Fruit fly (Drosophila melanogaster): ENCODE data around the gene CG33116.

The CG33116 gene

dm6 chr2L:19533247-19533646 is at the start of gene CG33116 (continued):
- peak; percentile 46; the same call in 2 of the 3 replicates for TF ChIP-seq croc (GFP tag; conservative IDR thresholded peaks at IDR 0.05)
- TF ChIP-seq tup (GFP tag; optimal IDR thresholded peaks at IDR 0.05): peak; percentile 66
- TF ChIP-seq CG2202 (tag; optimal IDR thresholded peaks at IDR 0.05): peak; percentile 63
- peak in 1 of 2 experiments; percentile 77 for TF ChIP-seq crp (GFP tag; optimal IDR thresholded peaks at IDR 0.05)
- TF ChIP-seq wor (GFP tag; IDR thresholded peaks at IDR 0.05): no peak
- peak; percentile 98 for TF ChIP-seq Ets65A (GFP tag)
- peak; percentile 49 for TF ChIP-seq trh (GFP tag; optimal IDR thresholded peaks at IDR 0.05)
- TF ChIP-seq CG9817 (tag; optimal IDR thresholded peaks at IDR 0.05): peak; percentile 65
- peak; percentile 91 for TF ChIP-seq Adf1 (GFP tag; IDR thresholded peaks at IDR 0.05)
- peak; percentile 77; the same call in 2 of the 3 replicates for TF ChIP-seq Dbx (GFP tag; IDR thresholded peaks at IDR 0.05)
- TF ChIP-seq Poxn (GFP tag; IDR thresholded peaks at IDR 0.05): no peak
- TF ChIP-seq Hr39 (optimal IDR thresholded peaks at IDR 0.05): peak; percentile 68
- TF ChIP-seq CG9876 (GFP tag; optimal IDR thresholded peaks at IDR 0.05): peak; percentile 69
- peak; percentile 79 for TF ChIP-seq Bteb2 (GFP tag; optimal IDR thresholded peaks at IDR 0.05)
- peak; percentile 54 for TF ChIP-seq CG13287 (GFP tag; IDR thresholded peaks at IDR 0.05; ENCODE audit: partially characterized antibody)
- no peak for TF ChIP-seq GATAe (GFP tag; conservative IDR thresholded peaks at IDR 0.05)
- peak; percentile 66 for TF ChIP-seq Ssrp (tag; optimal IDR thresholded peaks at IDR 0.05)
- TF ChIP-seq ash1 (GFP tag; optimal IDR thresholded peaks at IDR 0.05): peak; percentile 32
- TF ChIP-seq pzg (GFP tag; optimal IDR thresholded peaks at IDR 0.05): peak; percentile 63
- TF ChIP-seq CG4328 (GFP tag; optimal IDR thresholded peaks at IDR 0.05): peak; percentile 38
- TF ChIP-seq CG17186 (GFP tag; optimal IDR thresholded peaks at IDR 0.05): peak; percentile 70
- TF ChIP-seq sug (tag; optimal IDR thresholded peaks at IDR 0.05): peak; percentile 60
- TF ChIP-seq CG34422 (GFP tag; IDR thresholded peaks at IDR 0.05): peak; percentile 95; the same call in 2 of the 3 replicates
- TF ChIP-seq MESR4 (GFP tag; optimal IDR thresholded peaks at IDR 0.05): peak; percentile 57
- peak; percentile 79 for TF ChIP-seq CG9727 (GFP tag; optimal IDR thresholded peaks at IDR 0.05)
- TF ChIP-seq CG32772 (GFP tag; IDR thresholded peaks at IDR 0.05): peak; percentile 67
- peak; percentile 28 for TF ChIP-seq emc (GFP tag; optimal IDR thresholded peaks at IDR 0.05)
- TF ChIP-seq CG8089 (GFP tag; optimal IDR thresholded peaks at IDR 0.05): peak; percentile 68
- peak; percentile 27; the same call in 1 of the 3 replicates for TF ChIP-seq gce (GFP tag; IDR thresholded peaks at IDR 0.05)
- TF ChIP-seq CG17912 (GFP tag; optimal IDR thresholded peaks at IDR 0.05): peak; percentile 56
- peak; percentile 78 for TF ChIP-seq Fer3 (tag; optimal IDR thresholded peaks at IDR 0.05)
- peak; percentile 87 for TF ChIP-seq mam (GFP tag; optimal IDR thresholded peaks at IDR 0.05)
- TF ChIP-seq CG32532 (GFP tag; IDR thresholded peaks at IDR 0.05): peak; percentile 82
- peak; percentile 44 for TF ChIP-seq Lhr (GFP tag; optimal IDR thresholded peaks at IDR 0.05)
- peak; percentile 87 for TF ChIP-seq vvl (GFP tag; IDR thresholded peaks at IDR 0.05)
- TF ChIP-seq CG8388 (GFP tag; optimal IDR thresholded peaks at IDR 0.05): peak; percentile 77
- TF ChIP-seq sens-2 (GFP tag; IDR thresholded peaks at IDR 0.05): no peak
- TF ChIP-seq sqz (GFP tag; optimal IDR thresholded peaks at IDR 0.05): peak; percentile 88
- TF ChIP-seq oc (tag; optimal IDR thresholded peaks at IDR 0.05): peak; percentile 50
- peak; percentile 87 for TF ChIP-seq Hsf (GFP tag; optimal IDR thresholded peaks at IDR 0.05)
- TF ChIP-seq gt (GFP tag; IDR thresholded peaks at IDR 0.05): no peak
- TF ChIP-seq disco-r (GFP tag; optimal IDR thresholded peaks at IDR 0.05): peak; percentile 66
- TF ChIP-seq CG14965 (GFP tag; optimal IDR thresholded peaks at IDR 0.05; ENCODE audit: borderline replicate concordance): peak; percentile 44
- TF ChIP-seq Nf-YB (GFP tag; optimal IDR thresholded peaks at IDR 0.05): peak; percentile 56
- TF ChIP-seq CG17829 (tag; optimal IDR thresholded peaks at IDR 0.05): peak; percentile 86
- TF ChIP-seq grn (GFP tag; optimal IDR thresholded peaks at IDR 0.05): peak; percentile 25
- peak; percentile 70 for TF ChIP-seq Bdp1 (GFP tag; optimal IDR thresholded peaks at IDR 0.05)
- TF ChIP-seq HLH54F (GFP tag; optimal IDR thresholded peaks at IDR 0.05): peak; percentile 92
- peak; percentile 76 for TF ChIP-seq CG5245 (GFP tag; optimal IDR thresholded peaks at IDR 0.05)
- TF ChIP-seq CG15696 (tag; optimal IDR thresholded peaks at IDR 0.05): peak; percentile 85
- TF ChIP-seq CkIIα-i1 (GFP tag; IDR thresholded peaks at IDR 0.05): peak; percentile 25; the same call in 1 of the 2 replicates
